Fruit fly (Drosophila melanogaster): ENCODE data around the gene CG13385.

The CG13385 gene

dm6 chr2L:8418113-8418885 is 21.9 kb downstream of the CG13385 start:
- no peak for TF ChIP-seq foxo (GFP tag; optimal IDR thresholded peaks at IDR 0.05)
- no peak for TF ChIP-seq lola (GFP tag; optimal IDR thresholded peaks at IDR 0.05)
- no peak for TF ChIP-seq ey (GFP tag; optimal IDR thresholded peaks at IDR 0.05)
- no peak for TF ChIP-seq Dfd (GFP tag; optimal IDR thresholded peaks at IDR 0.05)
- TF ChIP-seq woc (GFP tag; optimal IDR thresholded peaks at IDR 0.05), result no peak
- TF ChIP-seq Rel (GFP tag; optimal IDR thresholded peaks at IDR 0.05), result no peak
- TF ChIP-seq Rel (tag; optimal IDR thresholded peaks at IDR 0.05), result no peak
- no peak for TF ChIP-seq Dif (GFP tag; optimal IDR thresholded peaks at IDR 0.05; ENCODE audit: partially characterized antibody)
- TF ChIP-seq sv (GFP tag; optimal IDR thresholded peaks at IDR 0.05), result no peak
- TF ChIP-seq brk (GFP tag; optimal IDR thresholded peaks at IDR 0.05), result no peak
- no peak for TF ChIP-seq CrebA (GFP tag; optimal IDR thresholded peaks at IDR 0.05; ENCODE audit: borderline replicate concordance)
- no peak for TF ChIP-seq dsf (GFP tag; optimal IDR thresholded peaks at IDR 0.05; ENCODE audit: borderline replicate concordance)
- TF ChIP-seq Vsx2 (GFP tag; optimal IDR thresholded peaks at IDR 0.05; ENCODE audit: partially characterized antibody), result no peak
- TF ChIP-seq Jra (GFP tag; optimal IDR thresholded peaks at IDR 0.05), result no peak
- no peak for TF ChIP-seq fru (GFP tag; optimal IDR thresholded peaks at IDR 0.05)
- TF ChIP-seq OdsH (GFP tag; optimal IDR thresholded peaks at IDR 0.05), result no peak
- no peak for TF ChIP-seq psq (GFP tag; optimal IDR thresholded peaks at IDR 0.05)
- TF ChIP-seq HLH106 (tag; optimal IDR thresholded peaks at IDR 0.05), result no peak
- TF ChIP-seq tai (GFP tag; optimal IDR thresholded peaks at IDR 0.05), result no peak
- TF ChIP-seq h (GFP tag; optimal IDR thresholded peaks at IDR 0.05), result no peak

dm6 chr2L:8419382-8419940 is 23.0 kb downstream of the CG13385 start:
- peak; percentile 21 for TF ChIP-seq Dfd (GFP tag; optimal IDR thresholded peaks at IDR 0.05)
- TF ChIP-seq psq (GFP tag; optimal IDR thresholded peaks at IDR 0.05), result peak; percentile 85
- no peak for TF ChIP-seq Hr78 (GFP tag; optimal IDR thresholded peaks at IDR 0.05)
- peak; percentile 27 for TF ChIP-seq Sp1 (GFP tag; optimal IDR thresholded peaks at IDR 0.05)
- no peak for TF ChIP-seq Hnf4 (GFP tag; optimal IDR thresholded peaks at IDR 0.05)
- no peak for TF ChIP-seq Rel (GFP tag; optimal IDR thresholded peaks at IDR 0.05)
- TF ChIP-seq Rel (tag; optimal IDR thresholded peaks at IDR 0.05), result peak; percentile 89
- peak in 1 of 2 experiments; percentile 24 for TF ChIP-seq dl (GFP tag; optimal IDR thresholded peaks at IDR 0.05; ENCODE audit: insufficient read depth in 1 of 2, partially characterized antibody in 2 of 2)

- TF ChIP-seq CG32264 (GFP tag; optimal IDR thresholded peaks at IDR 0.05), result no peak
- TF ChIP-seq Dif (GFP tag; optimal IDR thresholded peaks at IDR 0.05; ENCODE audit: partially characterized antibody), result peak; percentile 76
- no peak for TF ChIP-seq OdsH (GFP tag; optimal IDR thresholded peaks at IDR 0.05)
- no peak for TF ChIP-seq fru (GFP tag; optimal IDR thresholded peaks at IDR 0.05)
- no peak for TF ChIP-seq tai (GFP tag; optimal IDR thresholded peaks at IDR 0.05)
- no peak for TF ChIP-seq Jra (GFP tag; optimal IDR thresholded peaks at IDR 0.05)
- TF ChIP-seq rgr (GFP tag; optimal IDR thresholded peaks at IDR 0.05), result no peak
- TF ChIP-seq foxo (GFP tag; optimal IDR thresholded peaks at IDR 0.05), result no peak
- TF ChIP-seq dmrt93B (GFP tag; optimal IDR thresholded peaks at IDR 0.05), result no peak
- TF ChIP-seq Dfd (GFP tag; optimal IDR thresholded peaks at IDR 0.05), result no peak
- TF ChIP-seq CrebA (GFP tag; optimal IDR thresholded peaks at IDR 0.05; ENCODE audit: borderline replicate concordance), result no peak
- TF ChIP-seq dl (GFP tag; optimal IDR thresholded peaks at IDR 0.05; ENCODE audit: insufficient read depth in 1 of 2, partially characterized antibody in 2 of 2), result peak; percentile 31 to 83
- TF ChIP-seq Hnf4 (GFP tag; optimal IDR thresholded peaks at IDR 0.05), result no peak
- TF ChIP-seq jim (GFP tag; optimal IDR thresholded peaks at IDR 0.05), result no peak
- peak; percentile 59 for TF ChIP-seq psq (GFP tag; optimal IDR thresholded peaks at IDR 0.05)
- TF ChIP-seq sv (GFP tag; optimal IDR thresholded peaks at IDR 0.05), result no peak
- no peak for TF ChIP-seq pan (optimal IDR thresholded peaks at IDR 0.05)
- TF ChIP-seq Sp1 (GFP tag; optimal IDR thresholded peaks at IDR 0.05), result no peak
- TF ChIP-seq Myc (optimal IDR thresholded peaks at IDR 0.05), result no peak
- peak; percentile 76 for TF ChIP-seq Vsx2 (GFP tag; optimal IDR thresholded peaks at IDR 0.05; ENCODE audit: partially characterized antibody)
- no peak for TF ChIP-seq Mio (GFP tag; optimal IDR thresholded peaks at IDR 0.05)
Observed at dm6 chr2L:8420259-8420930, 23.9 kb downstream of the CG13385 start.

- TF ChIP-seq Rel (GFP tag; optimal IDR thresholded peaks at IDR 0.05), result no peak
- peak; percentile 92 for TF ChIP-seq Rel (tag; optimal IDR thresholded peaks at IDR 0.05)
- no peak for TF ChIP-seq GATAd (GFP tag; optimal IDR thresholded peaks at IDR 0.05)
- no peak for TF ChIP-seq N (GFP tag; optimal IDR thresholded peaks at IDR 0.05)
- no peak for TF ChIP-seq foxo (GFP tag; optimal IDR thresholded peaks at IDR 0.05)
- no peak for TF ChIP-seq Hr83 (GFP tag; optimal IDR thresholded peaks at IDR 0.05; ENCODE audit: poor library complexity, severe bottlenecking)
- no peak for TF ChIP-seq psq (GFP tag; optimal IDR thresholded peaks at IDR 0.05)
Observed at dm6 chr2L:8421717-8422116, 25.3 kb downstream of the CG13385 start.

Data from whole organism, wandering third instar larva.